Worm (Caenorhabditis elegans) whole organism, young adult: Measurements from ENCODE around the gene pdcd-2.

Experiments used
- cebp-2 ChIP-seq: fragments of 200-800 bp; sonication (Bioruptor generic); IDR thresholded peaks from 2 replicates; pipeline ENCODE4 v1.3.6; 2022; ENCODE audit warnings: missing genetic modification characterization, missing compliant biosample characterization
- dox-1 ChIP-seq: fragments of 200-800 bp; sonication (Bioruptor generic); IDR thresholded peaks from 2 replicates; pipeline ENCODE4 v1.3.6; 2022; ENCODE audit warnings: missing genetic modification reagents, missing genetic modification characterization, missing compliant biosample characterization
- lsl-1 ChIP-seq: fragments of 200-800 bp; sonication (Bioruptor generic); optimal IDR thresholded peaks from 2 replicates; lab custom pipeline; 2018; ENCODE audit warnings: mild to moderate bottlenecking, missing genetic modification characterization, moderate library complexity, missing compliant biosample characterization
- nhr-120 ChIP-seq: fragments of 200-800 bp; sonication (Bioruptor generic); IDR thresholded peaks from 2 replicates; pipeline ENCODE4 v1.3.6; 2022; ENCODE audit warnings: missing genetic modification characterization, missing compliant biosample characterization
- sdz-38 ChIP-seq: sonication (generic microtip); optimal IDR thresholded peaks from 2 replicates; lab custom pipeline; 2016; ENCODE audit warnings: missing genotype, missing genetic modification characterization, missing compliant biosample characterization
- tbp1 ChIP-seq: fragments of 200-800 bp; sonication (Bioruptor generic); optimal IDR thresholded peaks from 2 replicates; lab custom pipeline; 2018; ENCODE audit warnings: mild to moderate bottlenecking, missing genetic modification characterization, missing compliant biosample characterization
- unc-62 ChIP-seq: fragments of 150-350 bp; optimal IDR thresholded peaks from 2 replicates; lab custom pipeline; 2014; ENCODE audit warnings: missing biosample characterization, missing genetic modification reagents, missing genetic modification characterization

ce11 chrIII:4372894-4373293 is 45.0 kb downstream of the pdcd-2 start:
- TF ChIP-seq dox-1 (GFP tag; lab: Robert Waterston, UW) (no peak), tbp1 (no peak), cebp-2 (GFP tag; lab: Robert Waterston, UW) (no peak), sdz-38 (tag; lab: Kevin White, UChicago) (no peak), lsl-1 (GFP tag; lab: Kevin White, UChicago) (no peak), nhr-120 (GFP tag; lab: Robert Waterston, UW) (no peak), unc-62 (no peak)
